Worm (Caenorhabditis elegans) whole organism, L2 larva: ENCODE data around the gene D1014.7.

Source experiments
- ama-1 ChIP-seq: fragments of 150-350 bp; optimal IDR thresholded peaks from 2 replicates; lab custom pipeline; 2018; ENCODE audit warnings: inconsistent platforms
- elt-1 ChIP-seq: fragments of 150-350 bp; optimal IDR thresholded peaks from 2 replicates; lab custom pipeline; 2014; ENCODE audit warnings: missing biosample characterization, missing genetic modification characterization
- lin-39 ChIP-seq: fragments of 150-350 bp; optimal IDR thresholded peaks from 2 replicates; lab custom pipeline; 2014; ENCODE audit warnings: missing biosample characterization, missing genetic modification reagents, missing genetic modification characterization
- lsy-2 ChIP-seq, 2 experiments: fragments of 150-350 bp in 1 of 2; sonication (generic microtip) in 1 of 2; optimal IDR thresholded peaks; 2 replicates each; lab custom pipeline; 2014 to 2017; ENCODE audit warnings: missing biosample characterization in 2 of 2, missing genetic modification characterization in 2 of 2
- nhr-25 ChIP-seq: fragments of 150-350 bp; sonication (generic microtip); optimal IDR thresholded peaks from 3 replicates; lab custom pipeline; 2014; ENCODE audit warnings: missing biosample characterization, missing genetic modification characterization
- nhr-77 ChIP-seq: fragments of 150-350 bp; optimal IDR thresholded peaks from 2 replicates; lab custom pipeline; 2014; ENCODE audit warnings: missing biosample characterization, missing genetic modification characterization
- sma-3 ChIP-seq: sonication (generic microtip); optimal IDR thresholded peaks from 2 replicates; lab custom pipeline; 2016; ENCODE audit warnings: missing genetic modification reagents, missing genetic modification characterization, missing compliant biosample characterization

DNA sequence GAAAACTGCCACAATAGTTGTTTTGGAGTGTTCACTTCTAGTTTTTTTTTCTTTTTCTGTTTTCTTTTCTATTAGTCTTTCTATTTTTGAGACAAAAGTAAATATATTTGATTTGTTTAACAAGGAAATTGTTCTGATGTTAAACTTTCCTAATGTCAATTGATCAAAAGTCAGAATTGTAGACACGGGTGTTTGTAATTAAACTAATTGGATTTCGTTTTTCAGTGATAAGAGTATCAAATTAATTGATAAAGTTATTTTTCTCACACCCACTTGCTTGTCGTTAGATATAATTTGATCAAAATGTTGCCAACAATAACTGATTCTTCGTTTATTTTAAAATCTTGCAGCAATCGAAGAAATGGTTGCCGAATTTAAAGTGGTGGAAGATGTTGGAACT is 45.1 kb downstream of the D1014.7 start:
- TF ChIP-seq nhr-77 (no peak), ama-1 (lab: Kevin White, UChicago) (no peak), lin-39 (tag; lab: Kevin White, UChicago) (no peak), elt-1 (tag; lab: Kevin White, UChicago) (no peak), sma-3 (GFP tag; lab: Kevin White, UChicago) (no peak), nhr-25 (tag; lab: Kevin White, UChicago) (no peak), lsy-2 (tag; optimal IDR thresholded peaks at IDR 0.05; lab: Kevin White, UChicago) (no peak)
